Fruit fly (Drosophila melanogaster): ENCODE data around the gene CG9044.

dm6 chr2L:5975025-5975539 lies 25.8 kb downstream of the CG9044 start:
- TF ChIP-seq CTCF (optimal IDR thresholded peaks at IDR 0.05): no peak
- no peak for TF ChIP-seq CG8478 (optimal IDR thresholded peaks at IDR 0.05)

All from S2 (cell line).